Fruit fly (Drosophila melanogaster): ENCODE data around the gene CG32295.
A peak's percentile ranks its signal among the peaks of the same experiment; 100 is the strongest.

DNA sequence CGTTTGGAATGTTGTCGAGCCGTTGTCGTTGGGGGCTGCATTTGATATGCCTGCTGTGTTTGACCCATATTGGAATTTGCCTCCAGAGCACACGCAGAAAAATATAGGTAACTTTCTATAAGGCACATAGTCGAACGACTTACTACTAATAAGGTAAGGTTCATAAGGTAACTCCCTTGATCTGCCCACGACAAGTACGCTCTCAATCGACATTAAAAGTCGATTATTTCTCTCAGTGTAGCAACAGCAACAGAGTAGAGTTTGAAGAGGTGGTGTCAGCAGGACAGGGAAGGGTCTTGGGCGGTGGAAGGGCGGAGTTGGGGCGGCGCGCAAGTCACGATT is 6.9 kb upstream of the CG32295 start:
- TF ChIP-seq CG13204 (GFP tag; optimal IDR thresholded peaks at IDR 0.05) (peak; percentile 2), EcR (GFP tag; optimal IDR thresholded peaks at IDR 0.05) (no peak), CG4496 (GFP tag; IDR thresholded peaks at IDR 0.05) (peak; percentile 92), D1 (tag; optimal IDR thresholded peaks at IDR 0.05) (no peak), CG8159 (tag; optimal IDR thresholded peaks at IDR 0.05) (peak; percentile 64), CG10348 (GFP tag; IDR thresholded peaks at IDR 0.05) (peak; percentile 51; the same call in 1 of the 2 replicates), CG17806 (tag; optimal IDR thresholded peaks at IDR 0.05) (peak; percentile 80), CG15710 (tag; optimal IDR thresholded peaks at IDR 0.05) (peak; percentile 54), CG8301 (tag; optimal IDR thresholded peaks at IDR 0.05) (peak; percentile 91), Pif1B (GFP tag; optimal IDR thresholded peaks at IDR 0.05) (peak; percentile 79), Snoo (tag; optimal IDR thresholded peaks at IDR 0.05) (peak; percentile 19), CG14655 (GFP tag; optimal IDR thresholded peaks at IDR 0.05) (peak; percentile 94)
